Fruit fly (Drosophila melanogaster) whole organism, embryonic: Measurements from ENCODE around the gene CG6398.

Experiments
- disco-r ChIP-seq: fragments of 200-800 bp; sonication (Bioruptor generic); optimal IDR thresholded peaks from 2 replicates; lab custom pipeline; 2016; ENCODE audit warnings: missing biosample characterization, missing genetic modification characterization
- fu2 ChIP-seq: fragments of 200-800 bp; sonication (Bioruptor generic); optimal IDR thresholded peaks from 2 replicates; lab custom pipeline; 2016; ENCODE audit warnings: missing biosample characterization, missing genetic modification characterization
- usp ChIP-seq: fragments of >200 bp; optimal IDR thresholded peaks from 2 replicates; lab custom pipeline; 2017; ENCODE audit warnings: missing biosample characterization, missing genetic modification characterization

DNA sequence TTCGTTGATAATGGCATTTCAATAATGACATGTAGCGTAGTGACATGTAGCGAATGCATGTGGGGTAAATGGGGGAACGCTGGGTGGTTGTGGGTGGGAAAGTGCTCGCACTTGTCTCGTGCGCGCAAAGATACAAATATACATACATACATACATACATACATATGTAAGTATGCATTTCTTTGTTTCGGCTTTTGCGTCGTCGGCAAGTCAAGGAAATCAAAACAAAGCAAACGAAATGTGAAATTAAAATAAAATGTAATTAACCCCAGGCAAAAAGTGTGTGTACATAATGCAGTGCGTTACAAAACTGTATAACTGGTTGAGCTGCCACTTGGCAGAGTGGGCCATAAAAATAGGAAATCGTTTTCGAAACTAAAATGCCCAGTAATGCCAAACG lies 45.1 kb downstream of the CG6398 start:
- TF ChIP-seq disco-r (GFP tag; lab: Kevin White, UChicago) (no peak), usp (GFP tag; lab: Kevin White, UChicago) (no peak), fu2 (GFP tag; lab: Kevin White, UChicago) (no peak)
